Fruit fly (Drosophila melanogaster): Measurements from ENCODE around the gene CG7215.

Gene CG7215

DNA sequence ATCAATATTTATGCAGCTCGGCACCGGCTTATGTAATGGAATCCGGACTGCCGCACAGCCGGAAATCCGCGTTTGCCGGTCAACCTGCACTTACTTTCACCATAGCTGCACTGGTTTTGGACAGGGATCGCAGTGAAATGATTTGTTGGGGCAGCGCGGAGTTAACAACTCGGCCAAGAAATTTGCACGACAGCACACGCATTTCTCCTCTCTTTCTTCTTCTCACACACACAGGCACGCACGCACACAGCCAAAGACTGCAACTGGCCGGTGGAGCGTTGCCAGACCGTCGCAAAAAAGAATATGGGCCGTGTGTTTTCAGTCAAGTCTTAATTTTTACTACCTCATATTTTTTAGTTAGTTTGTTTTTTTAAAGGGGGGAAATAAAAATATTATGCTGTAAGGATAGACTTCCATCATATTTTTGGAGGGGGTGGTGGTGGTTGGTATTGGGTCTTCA, 782 bp downstream of the CG7215 start (continued):
- TF ChIP-seq ssp (GFP tag; IDR thresholded peaks at IDR 0.05) = no peak
- TF ChIP-seq tin (GFP tag; optimal IDR thresholded peaks at IDR 0.05) = peak; percentile 8
- no peak; the same call in 3 of the 4 replicates for TF ChIP-seq Dll (GFP tag; IDR thresholded peaks at IDR 0.05; ENCODE audit: partially characterized antibody)
- TF ChIP-seq salm (tag; optimal IDR thresholded peaks at IDR 0.05) = no peak
- TF ChIP-seq CG11560 (tag; IDR thresholded peaks at IDR 0.05) = no peak
- TF ChIP-seq CG16813 (GFP tag; IDR thresholded peaks at IDR 0.05; ENCODE audit: partially characterized antibody) = no peak
- TF ChIP-seq ro (GFP tag; IDR thresholded peaks at IDR 0.05) = no peak
- no peak for TF ChIP-seq Bgb (GFP tag; IDR thresholded peaks at IDR 0.05; ENCODE audit: partially characterized antibody)
- peak; percentile 16 for TF ChIP-seq CG12659 (GFP tag; optimal IDR thresholded peaks at IDR 0.05)
- no peak for TF ChIP-seq ranshi (GFP tag; IDR thresholded peaks at IDR 0.05)
- no peak for TF ChIP-seq wor (GFP tag; IDR thresholded peaks at IDR 0.05)
- no peak for TF ChIP-seq dpn (GFP tag; optimal IDR thresholded peaks at IDR 0.05)
- TF ChIP-seq scrt (GFP tag; optimal IDR thresholded peaks at IDR 0.05) = peak; percentile 43
- no peak for TF ChIP-seq C15 (GFP tag; IDR thresholded peaks at IDR 0.05)
- no peak for TF ChIP-seq gsb (GFP tag; IDR thresholded peaks at IDR 0.05)
- no peak for TF ChIP-seq Bteb2 (GFP tag; optimal IDR thresholded peaks at IDR 0.05)
- TF ChIP-seq CG8281 (tag; optimal IDR thresholded peaks at IDR 0.05) = no peak
- TF ChIP-seq bab2 (GFP tag; optimal IDR thresholded peaks at IDR 0.05) = no peak
- TF ChIP-seq CG2202 (tag; optimal IDR thresholded peaks at IDR 0.05) = no peak
- no peak for TF ChIP-seq schlank (tag; optimal IDR thresholded peaks at IDR 0.05)
- no peak for TF ChIP-seq Dip2 (GFP tag; IDR thresholded peaks at IDR 0.05)
- no peak for TF ChIP-seq gem (tag; optimal IDR thresholded peaks at IDR 0.05)
- no peak for TF ChIP-seq NC2β (GFP tag; optimal IDR thresholded peaks at IDR 0.05)
- TF ChIP-seq bbx (GFP tag; IDR thresholded peaks at IDR 0.05; ENCODE audit: partially characterized antibody) = no peak
- TF ChIP-seq Abd-B (GFP tag; optimal IDR thresholded peaks at IDR 0.05) = no peak
- TF ChIP-seq row (GFP tag; IDR thresholded peaks at IDR 0.05) = peak; percentile 55; the same call in 2 of the 3 replicates
- TF ChIP-seq mirr (GFP tag; optimal IDR thresholded peaks at IDR 0.05) = no peak
- TF ChIP-seq CG3838 (GFP tag; optimal IDR thresholded peaks at IDR 0.05) = no peak
- no peak for TF ChIP-seq bowl (GFP tag; IDR thresholded peaks at IDR 0.05)
- no peak for TF ChIP-seq ase (GFP tag; IDR thresholded peaks at IDR 0.05)
- TF ChIP-seq CG17186 (GFP tag; optimal IDR thresholded peaks at IDR 0.05) = no peak
- no peak for TF ChIP-seq CG17612 (GFP tag; IDR thresholded peaks at IDR 0.05)
- no peak for TF ChIP-seq en (GFP tag; optimal IDR thresholded peaks at IDR 0.05)
- peak; percentile 27 for TF ChIP-seq trem (tag; optimal IDR thresholded peaks at IDR 0.05)
- no peak for TF ChIP-seq Hr78 (GFP tag; optimal IDR thresholded peaks at IDR 0.05)
- TF ChIP-seq ap (GFP tag; IDR thresholded peaks at IDR 0.05) = no peak
- TF ChIP-seq hbn (GFP tag; IDR thresholded peaks at IDR 0.05; ENCODE audit: partially characterized antibody) = peak; percentile 27; the same call in 1 of the 2 replicates
- no peak for TF ChIP-seq CG13775 (GFP tag; optimal IDR thresholded peaks at IDR 0.05)
- peak; percentile 0 for TF ChIP-seq CG34376 (GFP tag; optimal IDR thresholded peaks at IDR 0.05)
- TF ChIP-seq CG1603 (tag; optimal IDR thresholded peaks at IDR 0.05) = no peak
- TF ChIP-seq MBD-R2 (GFP tag; IDR thresholded peaks at IDR 0.05) = peak; percentile 56
- peak; percentile 29; the same call in 1 of the 3 replicates for TF ChIP-seq ci (GFP tag; IDR thresholded peaks at IDR 0.05)
- TF ChIP-seq CG1832 (GFP tag; optimal IDR thresholded peaks at IDR 0.05) = no peak
- no peak for TF ChIP-seq CG6654 (GFP tag; optimal IDR thresholded peaks at IDR 0.05)
- no peak for TF ChIP-seq dmrt99B (tag; optimal IDR thresholded peaks at IDR 0.05)
- TF ChIP-seq cg (GFP tag; optimal IDR thresholded peaks at IDR 0.05) = peak; percentile 81
- TF ChIP-seq CG7987 (GFP tag; optimal IDR thresholded peaks at IDR 0.05) = no peak
- TF ChIP-seq h (optimal IDR thresholded peaks at IDR 0.05) = no peak
- no peak for TF ChIP-seq Ptx1 (GFP tag; IDR thresholded peaks at IDR 0.05)
- TF ChIP-seq disco-r (GFP tag; optimal IDR thresholded peaks at IDR 0.05) = no peak
- peak; percentile 12 for TF ChIP-seq CG2678 (tag; optimal IDR thresholded peaks at IDR 0.05)
